Fruit fly (Drosophila melanogaster) whole organism, prepupa: ENCODE data around the gene Rsph1.

ENCODE experiments used
- Blimp-1 ChIP-seq: fragments of 200-800 bp; sonication (Bioruptor generic); optimal IDR thresholded peaks from 3 replicates; lab custom pipeline; 2017; ENCODE audit warnings: missing biosample characterization, missing genetic modification characterization, mild to moderate bottlenecking, moderate library complexity, missing genetic modification reagents
- CG11762 ChIP-seq: fragments of 200-800 bp; sonication (Bioruptor generic); optimal IDR thresholded peaks from 3 replicates; lab custom pipeline; 2016; ENCODE audit warnings: missing biosample characterization, missing genetic modification characterization; ENCODE audit not compliant: insufficient read depth
- CG16779 ChIP-seq: fragments of 200-800 bp; sonication (Bioruptor generic); optimal IDR thresholded peaks from 3 replicates; lab custom pipeline; 2017; ENCODE audit warnings: missing biosample characterization, mild to moderate bottlenecking, missing genetic modification characterization
- CG34406 ChIP-seq: fragments of 200-800 bp; sonication (Bioruptor generic); optimal IDR thresholded peaks from 3 replicates; lab custom pipeline; 2016; ENCODE audit warnings: missing biosample characterization, missing genetic modification characterization
- CG4318 ChIP-seq: fragments of 200-800 bp; sonication (Bioruptor generic); optimal IDR thresholded peaks from 3 replicates; lab custom pipeline; 2017; ENCODE audit warnings: missing biosample characterization, mild to moderate bottlenecking, missing genetic modification characterization
- CG6276 ChIP-seq: fragments of 200-800 bp; sonication (Bioruptor generic); optimal IDR thresholded peaks from 2 replicates; lab custom pipeline; 2017; ENCODE audit warnings: missing biosample characterization, mild to moderate bottlenecking, missing genetic modification characterization
- CG8319 ChIP-seq: fragments of 200-800 bp; sonication (Bioruptor generic); optimal IDR thresholded peaks from 3 replicates; lab custom pipeline; 2016; ENCODE audit warnings: missing biosample characterization, missing genetic modification characterization
- Eip75B ChIP-seq: fragments of 200-800 bp; sonication (Bioruptor generic); optimal IDR thresholded peaks from 3 replicates; lab custom pipeline; 2016; ENCODE audit warnings: missing biosample characterization, missing genetic modification characterization
- Hr38 ChIP-seq: sonication (Bioruptor generic); optimal IDR thresholded peaks from 2 replicates; lab custom pipeline; 2016; ENCODE audit warnings: missing biosample characterization, missing genetic modification characterization
- OdsH ChIP-seq: fragments of 200-800 bp; sonication (Bioruptor generic); optimal IDR thresholded peaks from 3 replicates; lab custom pipeline; 2016; ENCODE audit warnings: missing biosample characterization, missing genetic modification characterization
- Sox15 ChIP-seq: fragments of 200-800 bp; sonication (Bioruptor generic); optimal IDR thresholded peaks from 3 replicates; lab custom pipeline; 2016; ENCODE audit warnings: missing biosample characterization, missing genetic modification characterization
- fd59A ChIP-seq: fragments of 200-800 bp; sonication (Bioruptor generic); optimal IDR thresholded peaks from 2 replicates; lab custom pipeline; 2017; ENCODE audit warnings: missing biosample characterization, mild to moderate bottlenecking, missing genetic modification characterization, missing genetic modification reagents
- pdm3 ChIP-seq: fragments of 200-800 bp; sonication (Bioruptor generic); optimal IDR thresholded peaks from 3 replicates; lab custom pipeline; 2016; ENCODE audit warnings: missing biosample characterization, missing genetic modification characterization
- svp ChIP-seq: fragments of 200-800 bp; sonication (Bioruptor generic); peaks from one replicate; lab custom pipeline; 2016; ENCODE audit warnings: missing biosample characterization, missing genetic modification characterization

DNA sequence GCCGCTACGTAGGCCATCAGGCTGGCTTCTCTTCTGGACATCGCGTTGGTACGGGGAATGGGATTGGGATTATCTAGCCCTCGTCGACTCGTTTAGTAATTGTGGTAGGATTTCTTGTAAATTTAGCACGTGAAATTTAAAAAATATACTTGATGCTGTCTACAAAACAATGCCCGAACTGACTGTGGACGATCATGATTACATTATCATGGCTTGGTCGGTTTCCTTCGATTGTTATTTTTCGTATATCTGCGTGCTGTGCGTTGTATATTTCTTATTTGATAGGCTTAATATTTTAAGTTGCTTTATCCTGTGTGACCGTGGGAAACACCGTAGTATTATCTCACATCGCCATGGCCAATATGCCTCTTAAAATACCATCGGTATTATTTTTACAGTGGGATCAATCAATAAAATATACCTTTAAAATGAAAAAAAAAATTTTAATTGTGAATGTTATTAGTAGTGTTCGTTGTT, 19.7 kb downstream of the Rsph1 start, which contains the start of gene CG16972:
- TF ChIP-seq CG11762 (GFP tag; lab: Kevin White, UChicago) (no peak), CG34406 (no peak), Sox15 (no peak), Eip75B (GFP tag; lab: Kevin White, UChicago) (no peak), CG4318 (GFP tag; lab: Kevin White, UChicago) (no peak), CG6276 (GFP tag; lab: Kevin White, UChicago) (no peak), svp (GFP tag; lab: Kevin White, UChicago) (no peak), fd59A (GFP tag; lab: Kevin White, UChicago) (no peak), CG8319 (no peak), Blimp-1 (no peak), OdsH (GFP tag; lab: Kevin White, UChicago) (no peak), Hr38 (GFP tag; lab: Kevin White, UChicago) (no peak), pdm3 (GFP tag; lab: Kevin White, UChicago) (no peak), CG16779 (no peak)
